Worm (Caenorhabditis elegans): Measurements from ENCODE around the gene ugt-29.

Gene ugt-29

DNA sequence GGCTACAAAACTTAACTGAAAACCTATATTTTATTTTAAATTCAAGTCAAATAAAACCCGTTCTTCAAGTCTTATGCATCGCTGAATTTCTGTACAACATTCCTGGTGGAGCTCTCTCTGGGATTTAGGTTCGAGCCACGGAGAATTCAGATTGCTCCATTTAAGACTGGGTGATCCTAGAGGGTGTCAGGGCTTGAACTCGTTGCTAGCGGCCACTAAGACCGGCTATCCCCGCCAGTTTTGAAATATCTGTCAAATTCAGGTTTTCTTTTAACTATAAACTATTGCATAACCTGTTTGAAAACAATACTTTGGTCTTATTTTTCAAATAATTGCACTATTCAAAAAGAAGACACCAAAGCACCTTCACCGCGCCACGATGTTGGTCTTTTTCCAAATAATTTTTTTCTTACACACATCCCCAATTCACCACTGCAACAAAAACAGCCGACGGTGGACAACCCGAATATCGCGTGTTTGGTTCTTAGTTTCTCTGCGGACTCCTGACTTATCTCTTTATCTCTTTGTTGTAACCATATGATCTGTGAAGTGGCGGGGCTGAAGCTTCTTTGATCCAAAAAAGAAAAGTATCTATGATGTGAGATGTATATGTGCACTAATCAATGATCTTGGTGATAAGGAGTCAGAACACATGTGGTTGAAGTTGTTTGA is 29.6 kb upstream of the ugt-29 start (continued):
- TF ChIP-seq swsn-7 (tag; optimal IDR thresholded peaks at IDR 0.05) (peak; percentile 39), zip-4 (GFP tag; optimal IDR thresholded peaks at IDR 0.05) (no peak), C04F5.9 (tag; optimal IDR thresholded peaks at IDR 0.05) (peak; percentile 44), xbp-1 (tag; optimal IDR thresholded peaks at IDR 0.05) (peak; percentile 44), lin-14 (GFP tag; optimal IDR thresholded peaks at IDR 0.05) (peak; percentile 91), blmp-1 (tag; optimal IDR thresholded peaks at IDR 0.05) (peak; percentile 54), dpl-1 (GFP tag; optimal IDR thresholded peaks at IDR 0.05) (peak in 2 of 3 experiments; percentile 8 to 34), mdl-1 (tag; optimal IDR thresholded peaks at IDR 0.05) (peak in 1 of 2 experiments; percentile 86), elt-3 (tag; optimal IDR thresholded peaks at IDR 0.05) (peak in 2 of 6 experiments; percentile 13 to 83), nhr-19 (GFP tag; conservative IDR thresholded peaks at IDR 0.05) (peak; percentile 93), lin-35 (GFP tag; optimal IDR thresholded peaks at IDR 0.05) (peak in 1 of 2 experiments; percentile 76), vab-15 (tag; optimal IDR thresholded peaks at IDR 0.05) (no peak)

DNA sequence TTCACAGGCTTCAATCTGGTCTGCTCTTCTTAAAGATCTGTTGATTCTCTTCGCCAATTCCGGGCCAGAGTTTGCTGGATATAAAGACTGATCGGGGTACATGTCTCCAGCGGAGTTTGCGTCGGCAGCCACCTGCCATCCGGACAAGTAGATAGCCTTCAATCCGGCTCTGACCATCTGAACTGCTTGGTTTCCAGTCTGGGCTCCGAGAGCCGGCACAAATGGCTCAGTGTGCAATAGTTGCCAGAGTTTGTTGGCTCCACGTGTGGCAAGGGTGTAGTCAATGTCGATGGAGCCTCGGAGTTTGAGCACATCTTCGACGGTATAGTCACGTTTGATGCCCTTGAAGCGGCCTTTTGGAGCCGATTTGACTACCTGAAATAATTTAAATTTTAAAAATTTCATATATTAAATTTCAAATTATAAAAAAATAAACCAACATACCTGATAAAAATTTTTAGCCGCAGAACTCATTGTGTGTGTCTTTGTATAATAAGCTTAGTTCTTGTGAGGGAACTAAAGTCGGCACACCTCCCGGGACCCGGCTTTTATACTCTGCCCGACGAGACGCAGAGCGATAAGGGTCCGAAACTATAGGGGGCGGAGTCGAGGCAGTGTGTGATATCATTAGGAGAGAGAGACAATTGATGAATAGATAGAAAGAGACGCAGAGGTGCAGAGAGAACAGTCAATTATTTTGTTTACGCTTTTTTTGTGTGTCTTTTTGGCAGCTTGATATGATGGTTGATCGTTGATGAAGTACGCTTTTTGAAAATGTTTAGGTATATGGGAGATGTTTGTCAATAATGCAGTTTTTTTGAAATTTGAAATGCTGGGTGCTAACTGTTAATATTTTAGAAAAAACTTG is 28.3 kb upstream of the ugt-29 start, which contains the start of the genes icl-1 and srh-2:
icl-1 (minus strand) TSS at position 521 of the 868 bp plus-strand sequence.
srh-2 (plus strand) TSS at position 818 of the 868 bp plus-strand sequence.
- TF ChIP-seq ztf-4 (tag; optimal IDR thresholded peaks at IDR 0.05) (peak; percentile 14), unc-30 (tag; optimal IDR thresholded peaks at IDR 0.05) (no peak), tbx-2 (tag; optimal IDR thresholded peaks at IDR 0.05) (peak; percentile 73), C16A3.4 (tag; optimal IDR thresholded peaks at IDR 0.05) (peak; percentile 74), lsy-2 (tag; optimal IDR thresholded peaks at IDR 0.05) (peak; percentile 31 to 55), nhr-19 (GFP tag; conservative IDR thresholded peaks at IDR 0.05) (peak; percentile 93), fkh-4 (tag; optimal IDR thresholded peaks at IDR 0.05; ENCODE audit: borderline replicate concordance) (no peak), ceh-82 (tag; optimal IDR thresholded peaks at IDR 0.05) (no peak), ceh-63 (GFP tag; optimal IDR thresholded peaks at IDR 0.05) (peak; percentile 54), nhr-77 (tag; optimal IDR thresholded peaks at IDR 0.05) (peak; percentile 29), skn-1 (tag; optimal IDR thresholded peaks at IDR 0.05) (no peak), lin-13 (GFP tag; optimal IDR thresholded peaks at IDR 0.05) (peak; percentile 38), elt-2 (tag; optimal IDR thresholded peaks at IDR 0.05) (peak; percentile 67), isw-1 (GFP tag; IDR thresholded peaks at IDR 0.05) (no peak), unc-86 (tag; optimal IDR thresholded peaks at IDR 0.05) (no peak), nhr-237 (tag; optimal IDR thresholded peaks at IDR 0.05) (no peak), xbp-1 (tag; optimal IDR thresholded peaks at IDR 0.05) (peak; percentile 45), nhr-12 (tag; optimal IDR thresholded peaks at IDR 0.05) (no peak), efl-3 (GFP tag; optimal IDR thresholded peaks at IDR 0.05) (no peak), ceh-88 (GFP tag; IDR thresholded peaks at IDR 0.05) (peak; percentile 67), ets-5 (GFP tag; IDR thresholded peaks at IDR 0.05) (no peak), lin-14 (GFP tag; optimal IDR thresholded peaks at IDR 0.05) (peak; percentile 92), ama-1 (optimal IDR thresholded peaks at IDR 0.05) (peak; percentile 89), swsn-7 (tag; optimal IDR thresholded peaks at IDR 0.05) (peak; percentile 68), lir-3 (tag; optimal IDR thresholded peaks at IDR 0.05; ENCODE audit: poor library complexity) (peak; percentile 69), lin-39 (tag; optimal IDR thresholded peaks at IDR 0.05) (peak; percentile 46), jun-1 (tag; optimal IDR thresholded peaks at IDR 0.05) (peak; percentile 15), zip-4 (GFP tag; optimal IDR thresholded peaks at IDR 0.05) (peak; percentile 51), zag-1 (tag; optimal IDR thresholded peaks at IDR 0.05) (no peak), ztf-11 (tag; optimal IDR thresholded peaks at IDR 0.05) (peak in 1 of 2 experiments; percentile 27), aly-2 (tag; optimal IDR thresholded peaks at IDR 0.05) (no peak), mep-1 (tag; optimal IDR thresholded peaks at IDR 0.05) (peak; percentile 59), nhr-47 (tag; optimal IDR thresholded peaks at IDR 0.05) (peak; percentile 59), irx-1 (tag; optimal IDR thresholded peaks at IDR 0.05) (peak; percentile 14), unc-130 (tag; optimal IDR thresholded peaks at IDR 0.05) (peak; percentile 74), nhr-85 (tag) (peak; percentile 92), mab-9 (GFP tag; IDR thresholded peaks at IDR 0.05) (0 out of 2 replicates have a peak, but pooled peaks have one; percentile 13), dpl-1 (GFP tag; optimal IDR thresholded peaks at IDR 0.05) (peak in 2 of 3 experiments; percentile 19 to 26), nhr-90 (tag; optimal IDR thresholded peaks at IDR 0.05; ENCODE audit: poor library complexity) (peak; percentile 76), ces-1 (GFP tag; optimal IDR thresholded peaks at IDR 0.05) (no peak), fkh-10 (GFP tag; optimal IDR thresholded peaks at IDR 0.05) (no peak)

All from whole organism, L1 larva.